Worm (Caenorhabditis elegans) whole organism, L4/young adult: ENCODE measurements around the gene Y66A7A.7.

Source experiments
- W03F9.2 ChIP-seq: fragments of 150-350 bp; optimal IDR thresholded peaks from 2 replicates; lab custom pipeline; 2014; ENCODE audit warnings: missing biosample characterization, missing genetic modification characterization
- dao-5 ChIP-seq: sonication (generic microtip); optimal IDR thresholded peaks from 2 replicates; lab custom pipeline; 2016; ENCODE audit warnings: missing genotype, missing genetic modification characterization, moderate library complexity, missing compliant biosample characterization
- him-1 ChIP-seq: sonication (generic microtip); optimal IDR thresholded peaks from 2 replicates; lab custom pipeline; 2016; ENCODE audit warnings: missing genotype, missing genetic modification reagents, missing genetic modification characterization, missing compliant biosample characterization

ce11 chrIII:11607870-11608269 lies 21.4 kb downstream of the Y66A7A.7 start, which contains the start of gene Y66D12A.1:
- TF ChIP-seq dao-5 (tag; lab: Kevin White, UChicago) = no peak
- no peak for TF ChIP-seq W03F9.2 (tag; lab: Kevin White, UChicago)
- TF ChIP-seq him-1 (tag; lab: Kevin White, UChicago) = no peak
